Worm (Caenorhabditis elegans): ENCODE data around the gene nhl-1.

Gene nhl-1

ce11 chrIII:9115745-9116144 lies 38.0 kb downstream of the nhl-1 start:
- no peak for TF ChIP-seq nhr-11 (tag; optimal IDR thresholded peaks at IDR 0.05)
- no peak for TF ChIP-seq sma-9 (GFP tag; optimal IDR thresholded peaks at IDR 0.05)
- no peak for TF ChIP-seq sma-9 (tag; optimal IDR thresholded peaks at IDR 0.05)
- no peak for TF ChIP-seq ztf-4 (tag; optimal IDR thresholded peaks at IDR 0.05)
- no peak for TF ChIP-seq R02D3.7 (tag; optimal IDR thresholded peaks at IDR 0.05)
- no peak for TF ChIP-seq elt-1 (tag; optimal IDR thresholded peaks at IDR 0.05)
- TF ChIP-seq elt-3 (tag; optimal IDR thresholded peaks at IDR 0.05): no peak
- no peak for TF ChIP-seq F13H6.1 (tag; optimal IDR thresholded peaks at IDR 0.05)
- TF ChIP-seq ceh-82 (tag; optimal IDR thresholded peaks at IDR 0.05): no peak
- TF ChIP-seq nhr-77 (tag; optimal IDR thresholded peaks at IDR 0.05): no peak
- no peak for TF ChIP-seq nhr-25 (tag; optimal IDR thresholded peaks at IDR 0.05)
- TF ChIP-seq fos-1 (tag; optimal IDR thresholded peaks at IDR 0.05): no peak
- no peak for TF ChIP-seq sem-4 (tag; optimal IDR thresholded peaks at IDR 0.05)
- TF ChIP-seq skn-1 (tag; optimal IDR thresholded peaks at IDR 0.05): no peak
- TF ChIP-seq Y55F3AM.14 (GFP tag; optimal IDR thresholded peaks at IDR 0.05): no peak
- TF ChIP-seq blmp-1 (tag; optimal IDR thresholded peaks at IDR 0.05; ENCODE audit: insufficient read depth): no peak

- TF ChIP-seq ama-1 (optimal IDR thresholded peaks at IDR 0.05) (no peak), nhr-12 (tag; optimal IDR thresholded peaks at IDR 0.05) (no peak), C34F6.9 (tag; optimal IDR thresholded peaks at IDR 0.05) (no peak), alr-1 (tag; optimal IDR thresholded peaks at IDR 0.05) (no peak), skn-1 (tag; optimal IDR thresholded peaks at IDR 0.05) (no peak), mab-5 (tag; optimal IDR thresholded peaks at IDR 0.05) (no peak), egl-27 (tag; optimal IDR thresholded peaks at IDR 0.05) (no peak)
Measured at ce11 chrIII:9114649-9115048, 39.1 kb downstream of the nhl-1 start, which contains the start of gene ZK512.1. ZK512.1 (plus strand) TSS chrIII:9114949.

ce11 chrIII:9114076-9114475 lies 39.6 kb downstream of the nhl-1 start:
- no peak for TF ChIP-seq ama-1 (optimal IDR thresholded peaks at IDR 0.05)
- no peak for TF ChIP-seq ztf-1 (GFP tag; conservative IDR thresholded peaks at IDR 0.05)
- no peak for TF ChIP-seq skn-1 (tag; optimal IDR thresholded peaks at IDR 0.05)
- no peak for TF ChIP-seq nhr-6 (tag; optimal IDR thresholded peaks at IDR 0.05)
- TF ChIP-seq lin-13 (GFP tag; optimal IDR thresholded peaks at IDR 0.05): no peak
- TF ChIP-seq unc-62 (GFP tag; optimal IDR thresholded peaks at IDR 0.05): no peak
- TF ChIP-seq ceh-16 (tag; optimal IDR thresholded peaks at IDR 0.05): no peak
- TF ChIP-seq nhr-25 (tag; optimal IDR thresholded peaks at IDR 0.05): no peak
- TF ChIP-seq lsy-2 (tag; optimal IDR thresholded peaks at IDR 0.05): no peak
- TF ChIP-seq nhr-21 (tag; optimal IDR thresholded peaks at IDR 0.05): no peak
- TF ChIP-seq fos-1 (tag; optimal IDR thresholded peaks at IDR 0.05): no peak
- no peak for TF ChIP-seq peb-1 (tag; optimal IDR thresholded peaks at IDR 0.05)

ce11 chrIII:9112479-9112878 lies 41.2 kb downstream of the nhl-1 start:
- TF ChIP-seq R02D3.7 (tag; optimal IDR thresholded peaks at IDR 0.05): no peak
- TF ChIP-seq blmp-1 (tag; optimal IDR thresholded peaks at IDR 0.05; ENCODE audit: insufficient read depth): no peak

- peak; percentile 19 for TF ChIP-seq unc-55 (GFP tag; optimal IDR thresholded peaks at IDR 0.05)
Measured at ce11 chrIII:9110914-9111313, 42.8 kb downstream of the nhl-1 start.

ce11 chrIII:9110270-9110669 lies 43.4 kb downstream of the nhl-1 start:
- no peak for TF ChIP-seq sem-4 (tag; optimal IDR thresholded peaks at IDR 0.05)
- peak; percentile 81 for TF ChIP-seq ceh-16 (tag; optimal IDR thresholded peaks at IDR 0.05)

- TF ChIP-seq lin-39 (tag; optimal IDR thresholded peaks at IDR 0.05): no peak
- TF ChIP-seq nhr-129 (tag; optimal IDR thresholded peaks at IDR 0.05): no peak
- TF ChIP-seq nhr-6 (tag; optimal IDR thresholded peaks at IDR 0.05): no peak
- no peak for TF ChIP-seq F13H6.1 (tag; optimal IDR thresholded peaks at IDR 0.05)
- no peak for TF ChIP-seq nhr-10 (tag; optimal IDR thresholded peaks at IDR 0.05)
- no peak for TF ChIP-seq ztf-4 (tag; optimal IDR thresholded peaks at IDR 0.05)
- TF ChIP-seq alr-1 (tag; optimal IDR thresholded peaks at IDR 0.05): no peak
- no peak for TF ChIP-seq unc-62 (GFP tag; optimal IDR thresholded peaks at IDR 0.05)
- no peak for TF ChIP-seq nhr-21 (tag; optimal IDR thresholded peaks at IDR 0.05)
- TF ChIP-seq peb-1 (tag; optimal IDR thresholded peaks at IDR 0.05): no peak
- no peak for TF ChIP-seq ztf-1 (GFP tag; conservative IDR thresholded peaks at IDR 0.05)
- TF ChIP-seq mab-5 (tag; optimal IDR thresholded peaks at IDR 0.05): no peak
- TF ChIP-seq lsy-2 (tag; optimal IDR thresholded peaks at IDR 0.05): no peak
- no peak for TF ChIP-seq elt-1 (tag; optimal IDR thresholded peaks at IDR 0.05)
Measured at ce11 chrIII:9109726-9110125, 44.0 kb downstream of the nhl-1 start.

Data from whole organism, L2 larva.